Fruit fly (Drosophila melanogaster) whole organism, wandering third instar larva: ENCODE measurements around the gene Vha100-2.

ENCODE experiments used
- Abd-B ChIP-seq: fragments of >200 bp; optimal IDR thresholded peaks from 2 replicates; lab custom pipeline; 2017; ENCODE audit warnings: missing biosample characterization, missing genetic modification characterization
- Dfd ChIP-seq: fragments of >200 bp; optimal IDR thresholded peaks from 2 replicates; lab custom pipeline; 2017; ENCODE audit warnings: missing biosample characterization, missing genetic modification characterization
- Myc ChIP-seq: fragments of >200 bp; optimal IDR thresholded peaks from 2 replicates; lab custom pipeline; 2017
- fru ChIP-seq: fragments of 200-800 bp; sonication (Bioruptor generic); optimal IDR thresholded peaks from 3 replicates; lab custom pipeline; 2016; ENCODE audit warnings: missing biosample characterization, mild to moderate bottlenecking, missing genetic modification characterization
- pan ChIP-seq: fragments of >200 bp; optimal IDR thresholded peaks from 2 replicates; lab custom pipeline; 2017
- tai ChIP-seq: sonication (Bioruptor generic); optimal IDR thresholded peaks from 2 replicates; lab custom pipeline; 2016; ENCODE audit warnings: missing biosample characterization, missing genetic modification characterization

DNA sequence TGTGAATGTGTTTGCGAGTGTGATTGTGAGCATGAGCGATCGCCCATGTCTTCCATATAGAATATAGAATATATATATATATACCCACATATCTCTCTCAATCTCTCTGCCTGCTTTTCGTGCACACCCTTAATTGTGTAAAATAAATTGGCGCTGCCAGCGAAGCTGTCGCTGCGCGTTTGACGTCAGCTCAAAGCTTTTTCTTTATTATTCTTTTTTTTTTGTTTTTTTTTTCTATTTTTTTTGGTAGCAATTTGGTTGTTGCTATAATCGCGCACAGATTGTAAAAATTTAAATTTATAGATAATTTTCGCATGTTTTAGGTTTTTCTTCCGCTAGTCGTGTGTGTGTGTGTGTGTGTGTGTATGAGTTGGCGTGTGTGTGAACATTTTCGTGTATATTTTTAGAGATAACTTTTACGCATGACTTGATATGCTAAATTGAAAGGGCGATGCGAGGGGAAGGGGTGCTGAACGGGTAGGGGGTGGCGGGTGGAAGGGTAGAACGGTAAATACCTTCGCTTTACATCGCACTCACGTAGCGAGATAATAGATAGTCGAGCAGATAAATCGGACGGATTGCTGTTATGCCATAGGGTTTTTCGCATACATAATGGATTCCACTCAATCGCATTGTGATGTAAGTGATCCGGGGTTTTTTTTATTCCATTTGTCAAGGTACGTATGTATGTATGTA is 46.3 kb upstream of the Vha100-2 start:
- TF ChIP-seq Abd-B (no peak), Myc (lab: Kevin White, UChicago) (no peak), tai (GFP tag; lab: Kevin White, UChicago) (no peak), pan (lab: Kevin White, UChicago) (no peak), fru (GFP tag; lab: Kevin White, UChicago) (no peak), Dfd (GFP tag; lab: Kevin White, UChicago) (no peak)
